Worm (Caenorhabditis elegans): Measurements from ENCODE around the gene T21E8.7.

DNA sequence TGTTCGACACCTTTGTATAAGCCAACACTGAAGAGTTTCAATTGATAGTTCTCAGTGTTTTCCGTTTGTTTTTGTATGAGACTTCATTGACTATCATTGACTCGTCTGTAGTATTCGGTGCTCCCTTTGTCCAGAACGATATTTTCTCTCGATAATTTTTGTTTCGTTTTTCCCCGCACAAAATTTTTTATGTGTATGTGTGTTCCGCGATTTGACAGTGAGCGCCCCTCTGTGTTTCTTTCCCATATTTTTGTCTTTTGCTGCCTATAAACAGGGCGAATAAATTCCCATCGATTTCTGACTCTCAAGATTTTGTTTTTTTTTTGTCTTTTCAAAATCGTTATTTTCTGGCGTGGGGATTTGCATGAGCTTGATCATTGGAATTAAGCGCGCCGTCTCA, at the start of gene T21E8.7:
- TF ChIP-seq dao-5 (tag; optimal IDR thresholded peaks at IDR 0.05) (no peak), him-1 (tag; optimal IDR thresholded peaks at IDR 0.05) (no peak), W03F9.2 (tag; optimal IDR thresholded peaks at IDR 0.05) (no peak)
